Worm (Caenorhabditis elegans): ENCODE data around the gene abu-15.

The abu-15 gene

DNA sequence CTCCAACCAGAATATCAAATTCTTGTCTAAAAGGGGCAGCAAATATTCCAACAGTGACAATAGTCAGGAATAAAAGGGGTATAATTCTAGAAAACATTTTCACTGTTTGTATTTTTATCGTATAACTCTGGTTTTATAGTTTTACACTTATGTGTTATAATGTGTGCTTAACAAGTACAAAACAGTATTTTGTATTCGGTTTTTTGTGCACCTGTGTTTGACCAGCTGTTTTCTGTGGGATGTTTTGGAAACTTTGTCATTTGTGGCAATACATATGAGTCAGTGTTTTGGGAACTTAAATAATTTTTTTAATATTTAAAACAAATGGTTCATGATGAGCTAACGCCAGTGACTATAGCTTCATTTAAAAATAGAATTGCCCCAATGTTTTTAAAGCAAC lies 12.0 kb upstream of the abu-15 start, which contains the start of gene F14F9.6:
F14F9.6 (minus strand) TSS at position 101 of the 400 bp plus-strand sequence.
- TF ChIP-seq zag-1 (tag; optimal IDR thresholded peaks at IDR 0.05) (no peak), lin-35 (GFP tag; optimal IDR thresholded peaks at IDR 0.05) (no peak), sptf-1 (tag; optimal IDR thresholded peaks at IDR 0.05) (no peak), aha-1 (tag; optimal IDR thresholded peaks at IDR 0.05) (no peak), nhr-84 (tag; optimal IDR thresholded peaks at IDR 0.05) (no peak)

DNA sequence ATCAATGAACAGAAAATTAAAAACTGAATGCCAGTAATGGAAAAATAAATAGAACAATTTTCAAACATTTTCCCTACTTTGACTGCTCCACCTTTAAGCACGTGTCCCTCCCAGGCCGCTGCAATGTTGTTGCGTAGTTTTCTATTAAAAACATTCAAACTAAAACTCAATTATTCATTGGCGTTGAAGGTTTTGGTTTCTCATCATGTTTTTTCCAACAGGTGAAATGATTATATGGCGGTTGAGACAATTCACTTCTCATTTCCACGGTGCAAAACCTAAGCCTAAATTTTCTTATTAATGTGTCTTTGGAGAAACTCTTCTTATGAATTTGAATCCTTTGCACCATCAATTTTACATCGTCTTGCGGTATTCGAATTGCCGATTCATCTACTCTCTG lies 7.5 kb upstream of the abu-15 start, which contains the start of gene srh-130:
srh-130 (plus strand) TSS at position 301 of the 400 bp plus-strand sequence.
- TF ChIP-seq nhr-84 (tag; optimal IDR thresholded peaks at IDR 0.05): no peak
- no peak for TF ChIP-seq Y116A8C.19 (tag; optimal IDR thresholded peaks at IDR 0.05; ENCODE audit: borderline replicate concordance)
- TF ChIP-seq sptf-1 (tag; optimal IDR thresholded peaks at IDR 0.05): no peak
- TF ChIP-seq snpc-4 (tag; optimal IDR thresholded peaks at IDR 0.05): no peak
- no peak for TF ChIP-seq unc-98 (GFP tag; IDR thresholded peaks at IDR 0.05)
- no peak for TF ChIP-seq nhr-237 (tag; optimal IDR thresholded peaks at IDR 0.05)
- no peak for TF ChIP-seq blmp-1 (tag; optimal IDR thresholded peaks at IDR 0.05)
- no peak for TF ChIP-seq pqm-1 (tag; optimal IDR thresholded peaks at IDR 0.05)
- TF ChIP-seq nhr-12 (tag; optimal IDR thresholded peaks at IDR 0.05): no peak
- no peak for TF ChIP-seq tlp-1 (tag; optimal IDR thresholded peaks at IDR 0.05)
- no peak for TF ChIP-seq nhr-85 (tag)
- no peak for TF ChIP-seq C16A3.4 (tag; optimal IDR thresholded peaks at IDR 0.05)
- TF ChIP-seq zag-1 (tag; optimal IDR thresholded peaks at IDR 0.05): no peak
- no peak for TF ChIP-seq nhr-28 (tag; optimal IDR thresholded peaks at IDR 0.05)
- no peak for TF ChIP-seq pag-3 (tag; optimal IDR thresholded peaks at IDR 0.05; ENCODE audit: borderline replicate concordance, insufficient read depth)

DNA sequence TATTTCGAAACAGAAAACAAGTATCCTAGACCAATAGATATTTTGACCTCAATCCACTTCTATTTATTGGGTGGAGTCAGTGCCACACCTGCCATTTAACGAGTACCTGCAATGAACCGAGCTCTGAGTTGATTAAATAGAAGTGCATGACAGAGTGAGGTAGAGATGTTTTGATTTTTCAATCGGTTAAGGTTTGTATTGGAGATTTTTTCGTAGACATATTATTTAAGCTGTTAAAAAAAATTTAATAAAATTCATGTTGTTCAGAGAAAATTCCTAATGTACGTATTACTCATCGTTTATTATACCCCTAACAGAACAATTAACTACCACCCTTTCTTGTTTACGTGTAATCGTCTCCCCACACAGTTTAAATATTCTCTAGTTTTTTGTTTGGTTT lies 2.9 kb upstream of the abu-15 start, which contains the start of gene srx-38:
srx-38 (minus strand) TSS at position 101 of the 400 bp plus-strand sequence.
- TF ChIP-seq snu-23 (GFP tag; optimal IDR thresholded peaks at IDR 0.05) (no peak), skn-1 (tag; optimal IDR thresholded peaks at IDR 0.05) (no peak), ceh-63 (GFP tag; optimal IDR thresholded peaks at IDR 0.05) (no peak), nhr-85 (tag) (no peak)

DNA sequence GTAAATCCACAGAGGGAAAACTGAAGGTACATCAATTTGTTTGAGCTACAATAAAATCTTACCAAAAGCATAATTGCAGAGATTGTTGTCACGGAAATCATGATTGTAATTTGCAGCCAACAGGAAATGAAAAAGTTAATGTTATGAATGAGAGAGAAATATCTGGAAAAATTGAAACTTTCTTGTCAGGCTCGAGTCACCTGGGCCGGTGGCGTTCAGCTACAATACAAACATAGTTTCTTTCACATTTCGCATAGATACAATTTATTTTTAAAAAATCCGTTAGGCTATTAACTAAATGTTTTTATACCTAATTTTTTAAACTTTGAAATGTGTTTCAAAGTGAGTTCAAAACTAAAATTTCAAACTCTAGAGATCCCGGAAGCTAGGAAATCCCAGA lies 742 bp upstream of the abu-15 start, which contains the start of gene srx-39:
srx-39 (minus strand) TSS at position 101 of the 400 bp plus-strand sequence.
- TF ChIP-seq nhr-90 (tag; optimal IDR thresholded peaks at IDR 0.05; ENCODE audit: poor library complexity) (no peak), nhr-76 (tag; optimal IDR thresholded peaks at IDR 0.05) (no peak), lin-14 (GFP tag; optimal IDR thresholded peaks at IDR 0.05) (no peak), efl-1 (optimal IDR thresholded peaks at IDR 0.05) (no peak), efl-1 (GFP tag; optimal IDR thresholded peaks at IDR 0.05 in 1 of 2) (peak in 1 of 2 experiments; percentile 12)

DNA sequence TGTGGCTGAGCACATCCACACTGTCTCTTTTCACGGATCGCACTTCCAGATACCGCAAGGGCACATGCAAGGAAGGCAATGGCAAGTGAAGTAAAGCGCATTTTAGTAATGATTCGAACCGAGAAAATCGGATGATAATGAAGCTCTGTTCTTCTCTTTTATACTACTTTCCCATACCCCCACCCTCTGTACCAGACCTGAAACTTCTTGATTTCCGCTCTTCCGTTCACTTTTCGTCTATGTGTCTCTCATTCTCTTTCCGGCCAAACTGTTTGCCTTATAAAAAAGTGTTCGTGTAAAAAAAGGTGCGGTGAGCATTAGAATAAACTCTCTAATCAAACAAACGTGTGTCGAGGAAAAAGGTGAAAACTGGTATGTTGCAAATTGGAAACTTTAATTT lies 3.4 kb downstream of the abu-15 start, which contains the start of gene abu-6:
abu-6 (minus strand) TSS at position 101 of the 400 bp plus-strand sequence.
- TF ChIP-seq nhr-85 (tag) (no peak), fkh-10 (GFP tag; optimal IDR thresholded peaks at IDR 0.05) (no peak), lin-39 (tag; optimal IDR thresholded peaks at IDR 0.05) (no peak), nhr-237 (tag; optimal IDR thresholded peaks at IDR 0.05) (no peak), sox-4 (tag; optimal IDR thresholded peaks at IDR 0.05) (no peak)

DNA sequence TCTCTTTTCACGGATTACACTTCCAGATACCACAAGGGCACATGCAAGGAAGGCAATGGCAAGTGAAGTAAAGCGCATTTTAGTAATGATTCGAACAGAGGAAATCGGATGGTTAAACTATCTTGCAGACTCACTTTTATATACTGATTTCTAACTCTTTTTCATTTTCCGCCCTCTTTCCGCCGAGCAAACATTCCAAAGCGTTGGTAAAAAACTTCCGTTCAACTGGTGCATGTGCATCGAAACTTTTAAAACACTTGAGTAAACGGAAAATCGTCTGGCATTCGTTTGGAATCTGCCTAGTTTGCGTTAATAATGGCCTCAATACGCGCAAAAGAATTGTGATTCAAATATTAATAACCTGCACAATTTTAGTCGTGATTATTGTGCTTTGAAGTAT lies 6.3 kb downstream of the abu-15 start, which contains the start of gene abu-7:
abu-7 (minus strand) TSS at position 101 of the 400 bp plus-strand sequence.
- TF ChIP-seq nhr-28 (tag; optimal IDR thresholded peaks at IDR 0.05) (no peak), nhr-90 (tag; optimal IDR thresholded peaks at IDR 0.05; ENCODE audit: poor library complexity) (no peak), isw-1 (GFP tag; IDR thresholded peaks at IDR 0.05) (no peak), C04F5.9 (tag; optimal IDR thresholded peaks at IDR 0.05) (no peak), unc-62 (GFP tag; optimal IDR thresholded peaks at IDR 0.05) (no peak), hlh-17 (GFP tag; optimal IDR thresholded peaks at IDR 0.05; ENCODE audit: borderline replicate concordance) (no peak), lsy-2 (tag; optimal IDR thresholded peaks at IDR 0.05) (no peak), lin-14 (GFP tag; optimal IDR thresholded peaks at IDR 0.05) (no peak), nhr-19 (GFP tag; conservative IDR thresholded peaks at IDR 0.05) (no peak), C34B4.2 (tag; optimal IDR thresholded peaks at IDR 0.05) (no peak), zip-4 (GFP tag; optimal IDR thresholded peaks at IDR 0.05) (no peak), rnt-1 (tag; optimal IDR thresholded peaks at IDR 0.05) (no peak), mef-2 (tag; optimal IDR thresholded peaks at IDR 0.05) (no peak), unc-30 (tag; optimal IDR thresholded peaks at IDR 0.05) (no peak), lin-15B (tag; optimal IDR thresholded peaks at IDR 0.05) (no peak)
